Fruit fly (Drosophila melanogaster): ENCODE results near the gene Chd1.
A peak's percentile ranks its signal among the peaks of the same experiment; 100 is the strongest.

The Chd1 gene

dm6 chr2L:2931555-2932131 lies 55.9 kb downstream of the Chd1 start:
- TF ChIP-seq Hr96 (GFP tag; optimal IDR thresholded peaks at IDR 0.05) (no peak), tj (GFP tag; optimal IDR thresholded peaks at IDR 0.05) (peak; percentile 17), Clk (GFP tag; optimal IDR thresholded peaks at IDR 0.05) (no peak)

DNA sequence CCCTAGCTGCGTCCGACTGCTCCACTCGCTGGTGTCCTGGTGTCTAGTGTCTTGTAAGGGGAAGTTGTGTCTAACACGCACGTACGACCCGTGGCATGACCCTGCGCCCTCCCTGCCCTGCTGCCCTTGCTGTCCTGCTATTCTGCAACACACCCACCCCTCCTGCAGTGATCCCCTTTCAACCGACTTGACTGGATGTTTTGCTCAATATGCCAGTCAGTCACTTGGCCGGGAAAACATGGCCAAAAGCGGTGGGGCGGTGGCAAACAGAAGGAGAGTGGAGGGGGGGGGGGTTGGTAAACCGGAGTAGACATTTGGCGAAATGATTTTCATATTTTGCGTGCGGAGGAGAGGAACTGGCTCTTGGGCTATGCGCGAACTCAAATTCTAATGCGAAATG lies 56.9 kb downstream of the Chd1 start:
- TF ChIP-seq ovo (GFP tag; optimal IDR thresholded peaks at IDR 0.05): no peak
- no peak for TF ChIP-seq toe (GFP tag; optimal IDR thresholded peaks at IDR 0.05)
- TF ChIP-seq kay (GFP tag; ENCODE audit: borderline replicate concordance): no peak
- TF ChIP-seq CG1620 (GFP tag; optimal IDR thresholded peaks at IDR 0.05): no peak
- TF ChIP-seq CG12768 (GFP tag; optimal IDR thresholded peaks at IDR 0.05): no peak
- TF ChIP-seq CG33017 (tag; optimal IDR thresholded peaks at IDR 0.05): no peak
- TF ChIP-seq CG14711 (tag; optimal IDR thresholded peaks at IDR 0.05): no peak
- no peak for TF ChIP-seq Hr96 (GFP tag; optimal IDR thresholded peaks at IDR 0.05)
- TF ChIP-seq CG7101 (tag; optimal IDR thresholded peaks at IDR 0.05): no peak
- no peak for TF ChIP-seq cnc (optimal IDR thresholded peaks at IDR 0.05)
- TF ChIP-seq CG7045 (GFP tag; optimal IDR thresholded peaks at IDR 0.05): no peak
- no peak for TF ChIP-seq cic (GFP tag; optimal IDR thresholded peaks at IDR 0.05)
- TF ChIP-seq Mnt (GFP tag; optimal IDR thresholded peaks at IDR 0.05): no peak
- no peak for TF ChIP-seq CG11617 (GFP tag; optimal IDR thresholded peaks at IDR 0.05)
- TF ChIP-seq bab1 (GFP tag; optimal IDR thresholded peaks at IDR 0.05): no peak
- no peak for TF ChIP-seq pad (GFP tag; optimal IDR thresholded peaks at IDR 0.05)
- TF ChIP-seq tj (GFP tag; optimal IDR thresholded peaks at IDR 0.05): no peak
- no peak for TF ChIP-seq Clk (GFP tag; optimal IDR thresholded peaks at IDR 0.05)
